Worm (Caenorhabditis elegans): Measurements from ENCODE around the gene F11G11.15.
"Not testable (repeated sequence)": the region's sequence is repeated elsewhere in the genome, so short reads cannot be mapped to it uniquely, and the experiment has no call there.

Gene F11G11.15

DNA sequence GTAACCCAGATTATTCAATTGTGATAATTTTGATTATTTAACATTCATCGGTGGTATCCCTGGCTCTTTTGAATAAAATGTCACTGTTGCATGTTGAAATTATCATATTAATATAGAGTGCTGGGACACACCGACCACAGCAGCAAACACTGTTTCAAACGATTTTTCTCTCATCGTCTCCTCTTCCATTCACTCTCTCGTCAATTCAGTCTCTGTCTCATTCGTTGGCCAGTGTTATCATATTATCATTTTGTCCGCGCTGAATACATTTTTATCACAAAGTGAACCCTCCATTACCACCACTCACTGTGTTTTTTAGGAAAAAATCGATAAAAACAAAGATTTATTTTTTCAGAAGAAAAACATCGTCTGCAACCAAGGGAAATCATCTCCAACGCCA is 17.6 kb upstream of the F11G11.15 start (continued):
- TF ChIP-seq D1046.2 (GFP tag; IDR thresholded peaks at IDR 0.05) = no peak
- no peak for TF ChIP-seq hmg-1.1 (GFP tag; IDR thresholded peaks at IDR 0.05)
- peak; percentile 5 for TF ChIP-seq ceh-28 (tag; optimal IDR thresholded peaks at IDR 0.05)
- peak; percentile 67 for TF ChIP-seq hlh-11 (tag; optimal IDR thresholded peaks at IDR 0.05)
- no peak for TF ChIP-seq nhr-48 (tag; optimal IDR thresholded peaks at IDR 0.05)
- no peak for TF ChIP-seq ZK546.5 (tag; optimal IDR thresholded peaks at IDR 0.05)
- no peak for TF ChIP-seq nhr-6 (tag; optimal IDR thresholded peaks at IDR 0.05)

- TF ChIP-seq Y48G9A.11 (GFP tag; IDR thresholded peaks at IDR 0.05) = 0 out of 2 replicates have a peak, but pooled peaks have one; percentile 33
- peak; percentile 30; the same call in 1 of the 2 replicates for TF ChIP-seq pha-4 (GFP tag; IDR thresholded peaks at IDR 0.05)
- no peak for TF ChIP-seq pha-4 (tag; optimal IDR thresholded peaks at IDR 0.05)
- TF ChIP-seq D1046.2 (GFP tag; IDR thresholded peaks at IDR 0.05) = 0 out of 2 replicates have a peak, but pooled peaks have one; percentile 48
- peak; percentile 67 for TF ChIP-seq set-16 (GFP tag; IDR thresholded peaks at IDR 0.05)
- no peak for TF ChIP-seq skn-1 (tag; optimal IDR thresholded peaks at IDR 0.05)
- TF ChIP-seq egl-43 (GFP tag; IDR thresholded peaks at IDR 0.05) = peak; percentile 67; the same call in 1 of the 2 replicates
- TF ChIP-seq T26A8.4 (GFP tag; IDR thresholded peaks at IDR 0.05) = peak; percentile 70
- TF ChIP-seq lin-38 (GFP tag; IDR thresholded peaks at IDR 0.05) = peak; percentile 35; the same call in 1 of the 2 replicates
- no peak for TF ChIP-seq daf-16 (GFP tag; optimal IDR thresholded peaks at IDR 0.05)
- peak; percentile 1 for TF ChIP-seq daf-16 (tag; optimal IDR thresholded peaks at IDR 0.05)
- 0 out of 2 replicates have a peak, but pooled peaks have one; percentile 6 for TF ChIP-seq php-3 (GFP tag; IDR thresholded peaks at IDR 0.05)
- TF ChIP-seq ama-1 (optimal IDR thresholded peaks at IDR 0.05) = peak; percentile 25
- TF ChIP-seq dmd-8 (GFP tag; IDR thresholded peaks at IDR 0.05) = no peak
- no peak for TF ChIP-seq F37D6.2 (tag; optimal IDR thresholded peaks at IDR 0.05)
- TF ChIP-seq T20F7.1 (GFP tag; optimal IDR thresholded peaks at IDR 0.05) = no peak
Observed at ce11 chrII:4857873-4858364, 16.7 kb upstream of the F11G11.15 start, which contains the start of gene F11G11.5. TSS of gene F11G11.5 (plus strand) at chrII:4857923.

DNA sequence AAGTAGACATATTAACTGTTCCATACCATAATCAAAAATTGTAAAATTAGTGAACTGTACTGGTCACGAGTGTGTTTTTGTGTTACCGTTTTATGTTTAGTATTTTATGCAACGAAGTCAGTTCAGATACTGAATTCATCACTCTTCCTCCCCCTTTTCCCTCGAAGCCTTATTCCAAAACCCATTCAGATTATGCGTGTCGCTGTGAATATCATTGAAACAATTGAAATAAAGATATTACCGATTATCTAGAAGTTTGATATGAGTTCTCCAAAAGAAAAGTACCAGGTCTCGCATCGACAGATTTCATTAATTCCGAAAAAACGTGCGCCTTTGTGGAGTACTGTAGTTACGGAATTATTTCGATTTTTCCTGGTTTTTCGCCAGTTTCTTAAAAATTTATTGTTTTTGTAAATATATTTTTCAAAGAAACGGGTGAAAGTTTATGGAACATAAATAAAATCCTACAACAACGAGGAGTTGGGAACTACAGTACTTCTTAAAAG is 15.7 kb upstream of the F11G11.15 start:
- TF ChIP-seq ama-1 (optimal IDR thresholded peaks at IDR 0.05) (peak; percentile 71), daf-16 (GFP tag; optimal IDR thresholded peaks at IDR 0.05) (no peak), daf-16 (tag; optimal IDR thresholded peaks at IDR 0.05) (peak; percentile 1), dpl-1 (GFP tag; optimal IDR thresholded peaks at IDR 0.05) (peak; percentile 20), aha-1 (tag) (peak; percentile 95), zfp-3 (GFP tag; conservative IDR thresholded peaks at IDR 0.05) (0 out of 2 replicates have a peak, but pooled peaks have one; percentile 29), nhr-48 (tag; optimal IDR thresholded peaks at IDR 0.05) (no peak), duxl-1 (tag; optimal IDR thresholded peaks at IDR 0.05; ENCODE audit: poor library complexity) (peak; percentile 38), ZK546.5 (tag; optimal IDR thresholded peaks at IDR 0.05) (no peak), F10B5.3 (tag; optimal IDR thresholded peaks at IDR 0.05) (no peak)

DNA sequence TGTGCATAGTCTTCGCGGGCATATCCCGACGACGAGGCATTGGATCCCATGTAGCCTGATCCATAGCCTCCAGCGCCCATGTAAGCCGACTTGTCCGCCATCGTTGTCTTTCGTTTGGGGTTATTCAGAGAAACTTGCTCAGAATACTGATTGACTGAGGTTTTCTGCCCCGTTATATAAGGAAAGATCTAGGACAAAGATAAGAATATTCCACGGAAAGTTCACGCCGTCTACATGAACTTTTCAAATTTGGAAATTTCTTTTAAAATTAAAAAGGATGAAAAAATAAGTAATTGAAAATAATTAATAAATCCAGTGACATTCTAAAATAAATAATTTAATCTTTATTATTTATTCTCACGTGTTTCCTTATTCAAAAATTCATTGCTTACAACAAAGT is 14.4 kb upstream of the F11G11.15 start, which contains the start of the genes nspd-5 and F11G11.4:
Gene nspd-5, minus strand, starts transcription at position 101 of the 400 bp plus-strand sequence.
Gene F11G11.4, plus strand, starts transcription at position 335 of the 400 bp plus-strand sequence.
- TF ChIP-seq hif-1 (tag; optimal IDR thresholded peaks at IDR 0.05); nhr-28 (tag; optimal IDR thresholded peaks at IDR 0.05); T26A8.4 (GFP tag; IDR thresholded peaks at IDR 0.05): not testable (repeated sequence)

ce11 chrII:4863357-4863756 is 11.3 kb upstream of the F11G11.15 start, which contains the start of the genes mpst-4 and F11G11.14:
TSS of gene mpst-4 (minus strand) at chrII:4863457.
TSS of gene F11G11.14 (plus strand) at chrII:4863681.
- no peak for TF ChIP-seq lin-13 (GFP tag; optimal IDR thresholded peaks at IDR 0.05)
- no peak for TF ChIP-seq ama-1 (optimal IDR thresholded peaks at IDR 0.05)
- no peak for TF ChIP-seq R02D3.7 (tag; optimal IDR thresholded peaks at IDR 0.05)
- no peak for TF ChIP-seq lir-3 (tag; optimal IDR thresholded peaks at IDR 0.05)
- TF ChIP-seq mxl-3 (GFP tag; optimal IDR thresholded peaks at IDR 0.05) = no peak
- no peak for TF ChIP-seq unc-130 (GFP tag; optimal IDR thresholded peaks at IDR 0.05)
- TF ChIP-seq mes-2 (tag; optimal IDR thresholded peaks at IDR 0.05; ENCODE audit: poor library complexity, severe bottlenecking) = no peak
- no peak for TF ChIP-seq daf-16 (GFP tag; optimal IDR thresholded peaks at IDR 0.05)
- TF ChIP-seq daf-16 (tag; optimal IDR thresholded peaks at IDR 0.05) = no peak
- TF ChIP-seq dmd-9 (GFP tag; IDR thresholded peaks at IDR 0.05) = no peak
- TF ChIP-seq hmg-1.1 (GFP tag; IDR thresholded peaks at IDR 0.05) = no peak
- TF ChIP-seq lin-38 (GFP tag; IDR thresholded peaks at IDR 0.05) = no peak
- TF ChIP-seq egl-43 (GFP tag; IDR thresholded peaks at IDR 0.05) = no peak
- no peak for TF ChIP-seq tra-1 (GFP tag; IDR thresholded peaks at IDR 0.05)
- TF ChIP-seq fos-1 (tag; optimal IDR thresholded peaks at IDR 0.05) = no peak
- TF ChIP-seq ces-1 (GFP tag; optimal IDR thresholded peaks at IDR 0.05) = no peak

Measured in whole organism, L4 larva.